Worm (Caenorhabditis elegans) whole organism, L1 larva: ENCODE results near the gene C15H9.5.

Experiments used
- ceh-90 ChIP-seq: sonication (generic microtip); optimal IDR thresholded peaks from 2 replicates; lab custom pipeline; 2016; ENCODE audit warnings: missing genetic modification characterization, missing compliant biosample characterization
- lin-39 ChIP-seq: fragments of 150-350 bp; optimal IDR thresholded peaks from 2 replicates; lab custom pipeline; 2014; ENCODE audit warnings: missing biosample characterization, missing genetic modification reagents, missing genetic modification characterization
- mef-2 ChIP-seq: fragments of 150-350 bp; optimal IDR thresholded peaks from 2 replicates; lab custom pipeline; 2014; ENCODE audit warnings: missing biosample characterization, missing genetic modification characterization

ce11 chrX:6085824-6086223, 7.3 kb upstream of the C15H9.5 start, which contains the start of gene C45B2.1:
- TF ChIP-seq ceh-90 (tag; lab: Kevin White, UChicago) (no peak), lin-39 (tag; lab: Kevin White, UChicago) (no peak), mef-2 (tag; lab: Kevin White, UChicago) (no peak)
